Worm (Caenorhabditis elegans) whole organism, midembryonic: ENCODE data around the gene R13A1.10.

Experiments used
- T22C8.4 ChIP-seq: fragments of 200-800 bp; sonication (Bioruptor generic); IDR thresholded peaks from 2 replicates; pipeline ENCODE4 v1.3.6; 2022; ENCODE audit warnings: missing genetic modification characterization, missing compliant biosample characterization
- cog-1 ChIP-seq: sonication (generic microtip); optimal IDR thresholded peaks from 2 replicates; lab custom pipeline; 2016; ENCODE audit warnings: missing genetic modification characterization, missing compliant biosample characterization
- flt-1 ChIP-seq: fragments of 200-800 bp; sonication (Bioruptor generic); IDR thresholded peaks from 2 replicates; pipeline ENCODE4 v1.3.6; 2022; ENCODE audit warnings: missing genetic modification characterization, missing compliant biosample characterization
- klf-2 ChIP-seq: fragments of 200-800 bp; sonication (Bioruptor generic); conservative IDR thresholded peaks from 2 replicates; pipeline ENCODE4 v1.3.6; 2022; ENCODE audit warnings: missing genetic modification reagents, missing genetic modification characterization, missing compliant biosample characterization
- med-1 ChIP-seq: sonication (generic microtip); optimal IDR thresholded peaks from 2 replicates; lab custom pipeline; 2017; ENCODE audit warnings: missing genetic modification characterization, mild to moderate bottlenecking, missing compliant biosample characterization, antibody characterized with exemption, missing genetic modification reagents; ENCODE audit not compliant: insufficient read depth
- ref-1 ChIP-seq: fragments of 200-800 bp; sonication (Bioruptor generic); conservative IDR thresholded peaks from 2 replicates; pipeline ENCODE4 v1.3.6; 2022; ENCODE audit warnings: missing genetic modification reagents, missing genetic modification characterization, missing compliant biosample characterization
- tab-1 ChIP-seq: fragments of 200-800 bp; sonication (Bioruptor generic); IDR thresholded peaks from 2 replicates; pipeline ENCODE4 v1.3.6; 2022; ENCODE audit warnings: missing genetic modification characterization, missing compliant biosample characterization
- ztf-23 ChIP-seq: fragments of 200-800 bp; sonication (Bioruptor generic); IDR thresholded peaks from 2 replicates; pipeline ENCODE4 v1.3.6; 2022; ENCODE audit warnings: missing genetic modification reagents, missing genetic modification characterization, missing compliant biosample characterization
- ztf-29 ChIP-seq: fragments of 200-800 bp; sonication (Bioruptor generic); IDR thresholded peaks from 2 replicates; pipeline ENCODE4 v1.3.6; 2022; ENCODE audit warnings: missing genetic modification reagents, missing genetic modification characterization, missing compliant biosample characterization

The R13A1.10 gene

DNA sequence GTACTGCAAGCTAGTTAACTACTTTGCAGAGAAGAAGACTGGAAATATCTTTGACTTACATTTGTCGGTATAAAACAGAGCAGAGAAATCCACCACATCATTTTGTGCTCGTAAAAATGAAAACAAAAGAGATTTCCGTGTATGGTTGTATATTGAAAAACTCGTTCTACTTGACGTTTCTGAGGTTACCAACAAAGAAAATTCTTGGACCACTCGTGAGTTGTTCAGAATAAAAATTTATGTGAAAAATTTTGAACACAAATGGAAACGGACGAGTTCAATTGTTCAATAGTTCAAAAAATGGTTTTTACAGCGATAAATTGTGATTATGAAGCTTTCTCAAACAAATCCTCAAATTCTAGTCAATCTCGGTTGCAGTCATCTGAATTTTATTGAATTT lies 42.4 kb downstream of the R13A1.10 start, which contains the start of gene clec-179:
TSS of gene clec-179 (minus strand) at position 101 of the 400 bp plus-strand sequence.
- no peak for TF ChIP-seq ztf-23 (GFP tag; lab: Robert Waterston, UW)
- no peak for TF ChIP-seq ref-1 (GFP tag; lab: Robert Waterston, UW)
- no peak for TF ChIP-seq tab-1 (GFP tag; lab: Robert Waterston, UW)
- no peak for TF ChIP-seq T22C8.4 (GFP tag; lab: Robert Waterston, UW)
- no peak for TF ChIP-seq cog-1 (tag; lab: Kevin White, UChicago)

DNA sequence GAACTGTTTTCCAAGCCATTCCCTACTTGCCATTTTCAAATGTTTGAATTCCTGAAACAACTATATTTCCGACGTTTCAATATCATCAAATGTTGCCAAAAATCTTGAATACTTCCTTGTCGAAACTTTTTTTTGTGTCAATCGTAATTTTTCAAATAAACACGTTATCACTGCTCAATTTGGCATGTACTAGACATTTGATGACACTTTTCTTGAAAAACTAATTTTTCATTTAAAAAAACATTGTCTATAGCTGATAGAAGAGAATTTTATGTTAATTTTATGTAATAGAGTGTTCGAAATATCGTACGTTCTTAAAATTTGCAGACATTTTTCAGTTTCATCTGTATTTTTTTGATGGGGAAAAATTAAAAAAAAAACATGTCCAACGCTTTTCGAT lies 44.2 kb downstream of the R13A1.10 start:
- TF ChIP-seq ztf-23 (GFP tag; lab: Robert Waterston, UW) (no peak), klf-2 (GFP tag; lab: Robert Waterston, UW) (no peak), flt-1 (no peak), T22C8.4 (GFP tag; lab: Robert Waterston, UW) (no peak)

DNA sequence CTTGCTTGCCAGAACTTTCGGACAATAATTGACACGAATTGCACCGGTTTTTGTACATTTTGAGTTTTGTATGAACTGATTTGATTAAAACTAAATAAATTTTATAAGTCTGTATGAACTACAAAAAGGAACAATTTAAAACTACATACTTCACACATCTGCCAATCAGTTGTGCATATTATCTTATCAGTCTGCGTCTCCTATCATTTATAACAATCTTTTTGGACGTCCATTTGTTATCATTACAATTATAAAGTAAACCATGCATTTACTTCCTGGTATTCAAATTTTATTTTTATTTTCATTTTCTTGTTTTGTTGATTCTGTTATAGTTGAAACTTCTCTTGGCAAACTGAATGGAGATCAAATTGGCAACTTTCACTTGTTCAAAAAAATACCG lies 46.7 kb downstream of the R13A1.10 start, which contains the start of gene cest-10:
TSS of gene cest-10 (plus strand) at position 254 of the 400 bp plus-strand sequence.
- TF ChIP-seq med-1 (no peak), flt-1 (no peak), tab-1 (GFP tag; lab: Robert Waterston, UW) (no peak), klf-2 (GFP tag; lab: Robert Waterston, UW) (no peak), ztf-23 (GFP tag; lab: Robert Waterston, UW) (no peak), ref-1 (GFP tag; lab: Robert Waterston, UW) (no peak), ztf-29 (GFP tag; lab: Robert Waterston, UW) (no peak), T22C8.4 (GFP tag; lab: Robert Waterston, UW) (no peak), cog-1 (tag; lab: Kevin White, UChicago) (no peak)

DNA sequence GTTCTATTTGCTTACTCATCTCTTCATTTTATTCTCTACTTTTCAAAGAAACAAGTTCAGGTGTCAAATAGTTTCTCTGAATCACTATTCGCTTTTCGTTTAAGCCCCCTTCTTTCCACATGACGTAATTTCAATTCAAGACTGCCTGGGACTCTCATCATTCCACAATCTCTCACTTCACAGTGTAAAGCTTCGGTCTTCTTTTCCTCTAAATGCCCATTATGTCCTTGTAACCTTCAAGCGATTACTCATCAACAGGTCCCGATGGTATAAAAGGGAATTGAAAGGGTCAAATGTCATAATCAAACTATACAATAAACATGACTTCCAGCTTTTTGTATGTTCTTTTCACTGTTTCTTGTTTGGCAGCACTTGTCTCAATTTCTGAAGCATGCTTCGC lies 48.0 kb downstream of the R13A1.10 start, which contains the start of gene C42D4.3:
TSS of gene C42D4.3 (plus strand) at position 298 of the 400 bp plus-strand sequence.
- TF ChIP-seq tab-1 (GFP tag; lab: Robert Waterston, UW) (no peak), cog-1 (tag; lab: Kevin White, UChicago) (no peak), T22C8.4 (GFP tag; lab: Robert Waterston, UW) (no peak), flt-1 (no peak), ref-1 (GFP tag; lab: Robert Waterston, UW) (no peak), klf-2 (GFP tag; lab: Robert Waterston, UW) (no peak), ztf-29 (GFP tag; lab: Robert Waterston, UW) (no peak), ztf-23 (GFP tag; lab: Robert Waterston, UW) (no peak), med-1 (no peak)

DNA sequence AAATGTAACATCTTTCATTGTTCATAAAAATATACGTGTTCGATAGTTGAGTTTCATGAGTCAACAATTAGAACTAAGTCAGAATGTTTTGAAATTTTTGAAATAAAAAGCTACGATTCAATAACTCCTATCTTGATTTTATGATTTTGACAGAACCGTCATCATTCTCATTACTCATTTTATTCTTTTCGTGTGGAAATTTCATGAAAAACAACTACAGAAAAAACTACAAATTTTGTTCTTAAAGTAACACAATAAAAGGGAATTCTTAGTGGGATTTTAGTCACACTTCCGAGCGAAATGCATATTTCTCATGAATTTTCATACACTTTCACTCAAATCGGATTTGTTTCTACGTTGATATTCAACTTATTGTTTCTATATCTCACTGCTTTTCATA lies 50.1 kb downstream of the R13A1.10 start, which contains the start of gene str-44:
TSS of gene str-44 (plus strand) at position 301 of the 400 bp plus-strand sequence.
- no peak for TF ChIP-seq ztf-29 (GFP tag; lab: Robert Waterston, UW)
- no peak for TF ChIP-seq klf-2 (GFP tag; lab: Robert Waterston, UW)
- no peak for TF ChIP-seq T22C8.4 (GFP tag; lab: Robert Waterston, UW)
- TF ChIP-seq tab-1 (GFP tag; lab: Robert Waterston, UW): no peak
- no peak for TF ChIP-seq med-1
- no peak for TF ChIP-seq ref-1 (GFP tag; lab: Robert Waterston, UW)
- TF ChIP-seq ztf-23 (GFP tag; lab: Robert Waterston, UW): no peak
- no peak for TF ChIP-seq flt-1
